Worm (Caenorhabditis elegans): ENCODE measurements around the gene ZK899.1.
"Not testable (repeated sequence)": the region's sequence is repeated elsewhere in the genome, so short reads cannot be mapped to it uniquely, and the experiment has no call there.

ZK899.1 gene

ce11 chrX:9460834-9461233, 14.4 kb downstream of the ZK899.1 start, which contains the start of gene ZK899.5:
Gene ZK899.5 (minus strand): TSS chrX:9460934.
- TF ChIP-seq hlh-6 (tag; optimal IDR thresholded peaks at IDR 0.05); unc-3 (GFP tag; conservative IDR thresholded peaks at IDR 0.05); unc-3 (tag; optimal IDR thresholded peaks at IDR 0.05); mec-3 (tag; optimal IDR thresholded peaks at IDR 0.05; ENCODE audit: borderline replicate concordance): not testable (repeated sequence)

- TF ChIP-seq T23F11.4 (GFP tag; optimal IDR thresholded peaks at IDR 0.05); odd-2 (tag; optimal IDR thresholded peaks at IDR 0.05); dve-1 (tag; optimal IDR thresholded peaks at IDR 0.05): not testable (repeated sequence)
Observed at ce11 chrX:9463045-9463444, 16.6 kb downstream of the ZK899.1 start, which contains the start of gene ZK899.6. Gene ZK899.6 (plus strand): TSS chrX:9463345.

- peak; percentile 63 for TF ChIP-seq ceh-2 (tag; optimal IDR thresholded peaks at IDR 0.05)
- TF ChIP-seq sdc-2 (tag; optimal IDR thresholded peaks at IDR 0.05): peak; percentile 99
- TF ChIP-seq mec-3 (tag; optimal IDR thresholded peaks at IDR 0.05; ENCODE audit: borderline replicate concordance): no peak
- TF ChIP-seq lin-11 (tag; optimal IDR thresholded peaks at IDR 0.05): no peak
- no peak for TF ChIP-seq hlh-15 (tag; optimal IDR thresholded peaks at IDR 0.05)
- TF ChIP-seq pha-4 (tag; optimal IDR thresholded peaks at IDR 0.05): no peak
- peak; percentile 96 for TF ChIP-seq nfya-1 (tag; optimal IDR thresholded peaks at IDR 0.05)
- TF ChIP-seq lim-6 (tag; optimal IDR thresholded peaks at IDR 0.05): no peak
- TF ChIP-seq nhr-11 (tag; optimal IDR thresholded peaks at IDR 0.05): peak; percentile 18
- peak; percentile 70 for TF ChIP-seq ets-4 (tag; optimal IDR thresholded peaks at IDR 0.05)
- peak; percentile 60 for TF ChIP-seq syd-9 (tag; optimal IDR thresholded peaks at IDR 0.05)
- no peak for TF ChIP-seq nhr-232 (tag; optimal IDR thresholded peaks at IDR 0.05)
- peak; percentile 47 for TF ChIP-seq tbx-7 (tag; optimal IDR thresholded peaks at IDR 0.05)
- TF ChIP-seq pat-9 (tag; optimal IDR thresholded peaks at IDR 0.05): peak; percentile 21
- TF ChIP-seq fkh-6 (tag; optimal IDR thresholded peaks at IDR 0.05): no peak
- peak; percentile 67 for TF ChIP-seq ztf-16 (tag; optimal IDR thresholded peaks at IDR 0.05)
- TF ChIP-seq ceh-48 (tag; optimal IDR thresholded peaks at IDR 0.05): peak; percentile 86
- peak; percentile 13 for TF ChIP-seq ceh-30 (tag; optimal IDR thresholded peaks at IDR 0.05)
- no peak for TF ChIP-seq sox-4 (tag; optimal IDR thresholded peaks at IDR 0.05)
- no peak for TF ChIP-seq C38D4.7 (GFP tag; optimal IDR thresholded peaks at IDR 0.05)
- TF ChIP-seq Y22D7AL.16 (tag; optimal IDR thresholded peaks at IDR 0.05): no peak
- no peak for TF ChIP-seq ahr-1 (tag; optimal IDR thresholded peaks at IDR 0.05)
- peak; percentile 23 for TF ChIP-seq unc-86 (tag; optimal IDR thresholded peaks at IDR 0.05)
- peak; percentile 58 for TF ChIP-seq madf-2 (tag; optimal IDR thresholded peaks at IDR 0.05)
- no peak for TF ChIP-seq pag-3 (tag; optimal IDR thresholded peaks at IDR 0.05; ENCODE audit: borderline replicate concordance)
- peak; percentile 80 for TF ChIP-seq K09A11.1 (tag; optimal IDR thresholded peaks at IDR 0.05; ENCODE audit: insufficient read depth)
- peak; percentile 60 for TF ChIP-seq elt-2 (tag; optimal IDR thresholded peaks at IDR 0.05)
- TF ChIP-seq unc-55 (GFP tag; optimal IDR thresholded peaks at IDR 0.05): peak; percentile 80
- peak; percentile 70 for TF ChIP-seq C08G9.2 (tag; optimal IDR thresholded peaks at IDR 0.05)
- no peak for TF ChIP-seq K02D7.2 (tag; optimal IDR thresholded peaks at IDR 0.05)
- no peak for TF ChIP-seq unc-3 (GFP tag; conservative IDR thresholded peaks at IDR 0.05)
- TF ChIP-seq unc-3 (tag; optimal IDR thresholded peaks at IDR 0.05): no peak
- peak; percentile 96 for TF ChIP-seq dve-1 (tag; optimal IDR thresholded peaks at IDR 0.05)
- TF ChIP-seq pha-2 (tag; optimal IDR thresholded peaks at IDR 0.05): no peak
- peak; percentile 91 for TF ChIP-seq rnt-1 (tag; optimal IDR thresholded peaks at IDR 0.05)
- no peak for TF ChIP-seq ceh-22 (tag; optimal IDR thresholded peaks at IDR 0.05)
- no peak for TF ChIP-seq hlh-8 (tag; optimal IDR thresholded peaks at IDR 0.05)
- TF ChIP-seq hlh-30 (tag; optimal IDR thresholded peaks at IDR 0.05; ENCODE audit: insufficient read depth): peak; percentile 72
- TF ChIP-seq eyg-1 (tag; optimal IDR thresholded peaks at IDR 0.05): no peak
- no peak for TF ChIP-seq ttx-3 (tag; optimal IDR thresholded peaks at IDR 0.05)
- no peak for TF ChIP-seq ama-1 (optimal IDR thresholded peaks at IDR 0.05)
- TF ChIP-seq zip-5 (tag; optimal IDR thresholded peaks at IDR 0.05): no peak
- TF ChIP-seq ceh-31 (tag; optimal IDR thresholded peaks at IDR 0.05): peak; percentile 94
- TF ChIP-seq hlh-6 (tag; optimal IDR thresholded peaks at IDR 0.05): no peak
- TF ChIP-seq ceh-34 (tag; optimal IDR thresholded peaks at IDR 0.05): peak; percentile 80
- TF ChIP-seq ceh-9 (tag; optimal IDR thresholded peaks at IDR 0.05): no peak
Observed at ce11 chrX:9465722-9466132, 19.3 kb downstream of the ZK899.1 start.
